Fruit fly (Drosophila melanogaster): ENCODE measurements around the gene nyo.

DNA sequence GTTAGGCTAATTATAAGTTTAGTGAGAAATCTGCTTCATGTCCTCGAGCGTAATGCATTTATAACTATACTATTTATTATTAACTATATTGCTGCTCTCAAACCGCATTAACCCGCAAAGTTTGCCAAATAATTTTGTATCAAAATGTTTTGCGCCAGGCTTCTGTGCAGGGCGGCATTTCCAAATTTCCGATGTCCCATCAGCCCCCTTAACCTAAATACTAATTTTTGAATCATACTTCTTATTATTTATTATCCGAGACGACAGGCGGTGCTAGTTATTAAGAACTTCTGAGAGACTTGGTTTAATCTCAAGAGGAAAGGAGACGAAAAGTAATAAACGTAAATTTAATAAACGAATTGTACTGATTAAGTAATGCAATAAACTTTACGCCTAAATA is 22.9 kb downstream of the nyo start:
- no peak for TF ChIP-seq CG15011 (GFP tag; optimal IDR thresholded peaks at IDR 0.05)
- TF ChIP-seq luna (GFP tag; optimal IDR thresholded peaks at IDR 0.05): no peak
- TF ChIP-seq Ssrp (tag; optimal IDR thresholded peaks at IDR 0.05): no peak
- TF ChIP-seq hkb (optimal IDR thresholded peaks at IDR 0.05): no peak
- no peak for TF ChIP-seq hkb (GFP tag; IDR thresholded peaks at IDR 0.05)
- TF ChIP-seq CG3065 (GFP tag; optimal IDR thresholded peaks at IDR 0.05): no peak
- no peak for TF ChIP-seq CG10147 (GFP tag; optimal IDR thresholded peaks at IDR 0.05)
- TF ChIP-seq CG32772 (GFP tag; IDR thresholded peaks at IDR 0.05): no peak
- no peak for TF ChIP-seq CG1529 (GFP tag; optimal IDR thresholded peaks at IDR 0.05)
- TF ChIP-seq chm (GFP tag; IDR thresholded peaks at IDR 0.05): no peak
- TF ChIP-seq gcm2 (GFP tag; optimal IDR thresholded peaks at IDR 0.05): no peak
- TF ChIP-seq pnt (GFP tag; optimal IDR thresholded peaks at IDR 0.05): no peak

Measured in whole organism, embryonic.